Worm (Caenorhabditis elegans): ENCODE results near the gene nspa-8.

nspa-8 gene

DNA sequence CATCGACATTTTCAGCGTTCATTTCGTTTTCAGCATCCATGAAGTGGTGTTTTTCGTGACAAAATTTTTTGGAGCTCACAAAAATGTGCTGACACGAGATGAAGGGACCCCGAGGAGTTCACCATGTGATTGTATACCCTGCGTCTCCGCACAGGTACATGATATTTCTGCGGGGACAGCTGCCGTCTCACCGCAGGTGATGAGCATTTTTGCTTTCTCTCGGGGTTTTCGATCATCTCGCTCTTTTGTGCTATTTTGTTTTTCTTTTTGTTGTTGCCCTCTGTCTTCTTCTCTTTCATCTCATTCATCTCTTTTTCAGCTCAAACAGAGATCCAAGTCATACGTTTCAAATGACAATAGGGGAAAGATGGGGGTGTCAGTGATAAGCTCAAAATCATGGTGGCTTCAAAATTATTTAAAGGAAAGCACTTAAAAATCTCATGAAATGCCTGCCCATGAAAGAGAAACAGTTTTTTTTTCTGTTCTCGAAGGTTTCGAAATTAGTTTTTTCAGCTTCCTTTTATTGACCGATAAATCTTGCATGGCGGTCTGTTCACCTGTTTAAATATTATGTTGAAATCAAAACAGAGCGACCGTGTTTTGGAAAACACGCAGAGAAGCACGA is 20.6 kb upstream of the nspa-8 start, which contains the start of gene ret-1:
ret-1 (minus strand) TSS at position 123 of the 625 bp plus-strand sequence.
- TF ChIP-seq lin-39 (tag; optimal IDR thresholded peaks at IDR 0.05) (peak; percentile 43), nhr-23 (tag; optimal IDR thresholded peaks at IDR 0.05) (no peak), elt-2 (tag; optimal IDR thresholded peaks at IDR 0.05) (peak; percentile 14), lsy-12 (tag; optimal IDR thresholded peaks at IDR 0.05) (peak; percentile 42), nfya-1 (tag; optimal IDR thresholded peaks at IDR 0.05; ENCODE audit: insufficient read depth) (peak; percentile 38), egl-5 (tag; optimal IDR thresholded peaks at IDR 0.05) (peak; percentile 65), ama-1 (optimal IDR thresholded peaks at IDR 0.05) (peak; percentile 66), pha-4 (tag; optimal IDR thresholded peaks at IDR 0.05) (no peak)

DNA sequence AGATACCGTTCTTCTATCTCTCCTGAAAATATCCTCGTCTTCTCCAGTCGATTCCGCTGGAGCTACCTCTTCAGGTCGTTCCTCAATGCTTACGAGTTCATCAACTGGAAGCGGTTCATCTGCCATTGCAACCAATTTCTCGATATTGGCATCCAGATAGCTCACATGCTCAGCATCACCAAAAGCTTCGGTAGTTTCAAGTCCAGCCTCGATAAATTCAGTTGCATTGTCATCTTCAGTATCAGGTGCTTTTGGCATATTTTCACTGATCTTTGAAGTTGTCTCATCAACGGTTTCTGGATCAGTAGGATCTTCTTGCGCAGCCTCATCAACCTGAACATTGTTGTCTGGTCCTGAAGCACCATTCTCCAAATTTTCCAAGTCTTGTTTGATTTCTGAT is 14.8 kb upstream of the nspa-8 start:
- TF ChIP-seq ceh-9 (tag; optimal IDR thresholded peaks at IDR 0.05) = no peak
- TF ChIP-seq R02D3.7 (tag; optimal IDR thresholded peaks at IDR 0.05) = no peak
- TF ChIP-seq ztf-4 (tag; optimal IDR thresholded peaks at IDR 0.05) = no peak
- no peak for TF ChIP-seq ceh-16 (tag; optimal IDR thresholded peaks at IDR 0.05)
- TF ChIP-seq eor-1 (tag; optimal IDR thresholded peaks at IDR 0.05) = no peak
- no peak for TF ChIP-seq nhr-11 (tag; optimal IDR thresholded peaks at IDR 0.05)
- TF ChIP-seq fos-1 (tag; optimal IDR thresholded peaks at IDR 0.05) = no peak
- no peak for TF ChIP-seq hmg-11 (tag; optimal IDR thresholded peaks at IDR 0.05)
- no peak for TF ChIP-seq mml-1 (tag; optimal IDR thresholded peaks at IDR 0.05)
- TF ChIP-seq aly-2 (tag; optimal IDR thresholded peaks at IDR 0.05) = no peak
- no peak for TF ChIP-seq zag-1 (tag; optimal IDR thresholded peaks at IDR 0.05)
- no peak for TF ChIP-seq pqm-1 (tag; optimal IDR thresholded peaks at IDR 0.05)
- no peak for TF ChIP-seq ceh-82 (tag; optimal IDR thresholded peaks at IDR 0.05)
- TF ChIP-seq lin-39 (tag; optimal IDR thresholded peaks at IDR 0.05) = no peak
- no peak for TF ChIP-seq unc-62 (GFP tag; optimal IDR thresholded peaks at IDR 0.05)
- TF ChIP-seq fkh-2 (tag; optimal IDR thresholded peaks at IDR 0.05) = no peak
- no peak for TF ChIP-seq elt-3 (tag; optimal IDR thresholded peaks at IDR 0.05)

- TF ChIP-seq nhr-12 (tag; optimal IDR thresholded peaks at IDR 0.05) = no peak
- no peak for TF ChIP-seq ceh-82 (tag; optimal IDR thresholded peaks at IDR 0.05)
- TF ChIP-seq ceh-9 (tag; optimal IDR thresholded peaks at IDR 0.05) = no peak
- no peak for TF ChIP-seq lsy-12 (tag; optimal IDR thresholded peaks at IDR 0.05)
- no peak for TF ChIP-seq lin-15B (tag; optimal IDR thresholded peaks at IDR 0.05)
- no peak for TF ChIP-seq mml-1 (tag; optimal IDR thresholded peaks at IDR 0.05)
- no peak for TF ChIP-seq sea-2 (GFP tag; optimal IDR thresholded peaks at IDR 0.05)
- no peak for TF ChIP-seq nhr-23 (tag; optimal IDR thresholded peaks at IDR 0.05)
These were observed 11.3 kb upstream of the nspa-8 start for ce11 chrV:14838130-14838529.

DNA sequence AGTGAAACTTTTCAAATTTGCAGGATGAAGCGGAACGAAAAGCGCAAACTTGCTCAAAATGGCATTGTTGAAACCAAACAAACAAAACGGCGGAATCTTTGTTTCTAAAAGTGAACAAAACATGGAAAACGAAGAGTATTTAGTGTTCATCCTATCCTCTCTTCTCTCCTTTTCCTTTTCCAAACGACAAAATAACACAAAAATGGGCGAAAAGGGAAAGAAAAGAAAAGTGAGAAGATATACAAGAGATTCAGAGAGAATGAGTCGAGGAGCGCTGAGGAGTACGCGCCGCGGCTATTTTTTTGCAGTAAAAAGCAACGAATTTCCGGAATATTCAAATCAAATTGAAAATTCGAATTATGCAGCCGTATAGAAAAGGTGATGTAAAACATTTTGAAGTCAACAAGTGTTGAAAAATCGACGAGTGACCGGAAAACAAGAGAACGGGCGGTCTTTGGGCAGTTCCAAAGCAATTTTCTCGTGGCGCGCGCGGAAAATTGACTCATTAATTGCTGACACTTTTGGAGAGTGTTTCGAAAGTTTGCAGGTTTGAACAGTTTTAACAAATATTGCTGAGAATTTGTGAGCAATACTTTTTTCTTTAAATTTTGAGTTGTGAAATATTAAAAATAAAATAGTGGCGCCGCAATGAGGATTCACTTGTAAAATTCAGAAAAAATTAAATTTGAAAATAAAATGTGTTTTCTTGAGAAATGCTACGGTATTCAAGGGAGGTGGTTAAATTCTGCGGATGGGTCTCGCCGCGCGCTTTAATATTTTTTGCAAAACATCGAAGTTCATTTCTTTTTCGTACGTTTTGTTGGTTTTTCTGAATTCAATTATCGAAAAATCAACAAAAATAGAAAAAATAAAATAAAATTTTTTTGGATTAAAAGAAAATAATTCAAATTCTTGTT is 8.5 kb upstream of the nspa-8 start:
- TF ChIP-seq nhr-25 (tag; optimal IDR thresholded peaks at IDR 0.05) (no peak), mdl-1 (tag; optimal IDR thresholded peaks at IDR 0.05) (no peak), nhr-77 (tag; optimal IDR thresholded peaks at IDR 0.05) (no peak), egl-5 (tag; optimal IDR thresholded peaks at IDR 0.05) (no peak), eor-1 (tag; optimal IDR thresholded peaks at IDR 0.05) (no peak), ceh-16 (tag; optimal IDR thresholded peaks at IDR 0.05) (no peak), tbx-2 (tag; optimal IDR thresholded peaks at IDR 0.05) (no peak), unc-62 (GFP tag; optimal IDR thresholded peaks at IDR 0.05) (no peak), aly-2 (tag; optimal IDR thresholded peaks at IDR 0.05) (no peak), nhr-43 (tag; optimal IDR thresholded peaks at IDR 0.05; ENCODE audit: poor library complexity, severe bottlenecking) (no peak), skn-1 (tag; optimal IDR thresholded peaks at IDR 0.05) (no peak), fos-1 (tag; optimal IDR thresholded peaks at IDR 0.05) (no peak), jun-1 (tag; optimal IDR thresholded peaks at IDR 0.05) (no peak), mml-1 (tag; optimal IDR thresholded peaks at IDR 0.05) (no peak), pqm-1 (tag; optimal IDR thresholded peaks at IDR 0.05) (no peak), lin-15B (tag; optimal IDR thresholded peaks at IDR 0.05) (no peak), lin-39 (tag; optimal IDR thresholded peaks at IDR 0.05) (no peak)
